Worm (Caenorhabditis elegans) whole organism, L4 larva: ENCODE results near the gene M163.10.

Experiments used
- egl-27 ChIP-seq: sonication (generic microtip); optimal IDR thresholded peaks from 3 replicates; lab custom pipeline; 2017; ENCODE audit warnings: missing biosample characterization, missing genetic modification reagents, missing genetic modification characterization
- madf-5 ChIP-seq, 2 experiments: fragments of 200-800 bp; sonication (Bioruptor generic); IDR thresholded peaks; 2 replicates each; pipeline ENCODE4 v1.3.6; 2022; ENCODE audit warnings: missing compliant biosample characterization in 2 of 2, missing genetic modification characterization in 2 of 2

ce11 chrX:14464513-14464912, 6.3 kb upstream of the M163.10 start, which contains the start of gene M163.7:
- TF ChIP-seq egl-27 (tag; lab: Kevin White, UChicago) (no peak), madf-5 (GFP tag; IDR thresholded peaks at IDR 0.05; lab: Robert Waterston, UW) (no peak)
